Fruit fly (Drosophila melanogaster): ENCODE data around the gene rogdi.
A peak's percentile ranks its signal among the peaks of the same experiment; 100 is the strongest.

Gene rogdi

DNA sequence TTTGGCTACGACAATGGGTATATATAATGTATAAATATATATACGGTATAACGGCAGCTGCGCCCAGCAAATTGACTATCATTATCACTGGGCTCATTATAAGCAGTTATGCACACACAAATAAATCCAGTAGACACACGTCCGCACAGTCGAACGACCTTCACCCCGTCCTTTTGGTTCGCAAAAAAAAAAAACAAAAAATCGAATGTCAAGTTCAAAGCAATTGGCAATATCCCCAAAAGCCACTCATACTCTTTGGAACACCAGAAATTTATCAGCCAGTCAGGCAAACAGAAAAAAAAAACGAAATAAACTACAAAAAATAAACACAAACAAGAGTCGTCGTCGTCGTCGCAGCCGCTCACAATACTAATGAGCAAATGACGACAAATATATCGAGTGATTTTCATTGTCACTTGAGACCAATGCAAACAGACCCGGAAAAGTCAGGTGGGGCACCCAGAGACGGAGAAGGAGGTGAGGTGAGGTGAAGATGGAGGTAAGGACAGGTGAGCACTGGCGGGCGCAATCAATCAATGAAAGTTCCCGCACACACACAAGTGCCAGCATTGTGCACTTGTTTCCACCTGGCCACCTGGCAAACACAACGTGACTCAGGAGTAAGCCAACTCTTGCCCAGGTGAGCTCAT is 44.4 kb upstream of the rogdi start:
- TF ChIP-seq CG10348 (GFP tag; IDR thresholded peaks at IDR 0.05), result 0 out of 2 replicates have a peak, but pooled peaks have one; percentile 20
- TF ChIP-seq CG4496 (GFP tag; IDR thresholded peaks at IDR 0.05), result peak; percentile 24; the same call in 1 of the 3 replicates
- peak; percentile 30 for TF ChIP-seq CG15710 (tag; optimal IDR thresholded peaks at IDR 0.05)
- TF ChIP-seq Pif1B (GFP tag; optimal IDR thresholded peaks at IDR 0.05), result no peak
- no peak for TF ChIP-seq CG8301 (tag; optimal IDR thresholded peaks at IDR 0.05)
- TF ChIP-seq CG14655 (GFP tag; optimal IDR thresholded peaks at IDR 0.05), result no peak
- TF ChIP-seq fd96Ca (GFP tag; IDR thresholded peaks at IDR 0.05), result 0 out of 3 replicates have a peak, but pooled peaks have one; percentile 64
- TF ChIP-seq CG17806 (tag; optimal IDR thresholded peaks at IDR 0.05), result peak; percentile 17
- peak; percentile 46 for TF ChIP-seq Pif1A (GFP tag; optimal IDR thresholded peaks at IDR 0.05)
- no peak for TF ChIP-seq CG9948 (tag; optimal IDR thresholded peaks at IDR 0.05)
- TF ChIP-seq CG32121 (GFP tag; IDR thresholded peaks at IDR 0.05), result no peak; the same call in 1 of the 2 replicates
- no peak for TF ChIP-seq CG12605 (GFP tag; IDR thresholded peaks at IDR 0.05)
- no peak for TF ChIP-seq Ets98B (GFP tag; IDR thresholded peaks at IDR 0.05)
- TF ChIP-seq EcR (GFP tag; optimal IDR thresholded peaks at IDR 0.05), result peak; percentile 37
- no peak for TF ChIP-seq CG13204 (GFP tag; optimal IDR thresholded peaks at IDR 0.05)
- TF ChIP-seq rn (GFP tag; IDR thresholded peaks at IDR 0.05), result no peak
- TF ChIP-seq gl (tag; optimal IDR thresholded peaks at IDR 0.05), result no peak
- TF ChIP-seq CG34367 (tag; optimal IDR thresholded peaks at IDR 0.05), result no peak
- TF ChIP-seq Snoo (tag; optimal IDR thresholded peaks at IDR 0.05), result no peak
- TF ChIP-seq D1 (tag; optimal IDR thresholded peaks at IDR 0.05), result no peak
- no peak for TF ChIP-seq CG8159 (tag; optimal IDR thresholded peaks at IDR 0.05)

- TF ChIP-seq Snoo (tag; optimal IDR thresholded peaks at IDR 0.05) (no peak), Ets98B (GFP tag; IDR thresholded peaks at IDR 0.05) (no peak), CG9948 (tag; optimal IDR thresholded peaks at IDR 0.05) (no peak), D1 (tag; optimal IDR thresholded peaks at IDR 0.05) (no peak), CG34367 (tag; optimal IDR thresholded peaks at IDR 0.05) (no peak), CG4496 (GFP tag; IDR thresholded peaks at IDR 0.05) (no peak), Pif1B (GFP tag; optimal IDR thresholded peaks at IDR 0.05) (no peak)
These were observed 43.9 kb upstream of the rogdi start for dm6 chr3L:17005415-17005796.

- TF ChIP-seq CG32121 (GFP tag; IDR thresholded peaks at IDR 0.05), result 0 out of 2 replicates have a peak, but pooled peaks have one; percentile 9
- TF ChIP-seq CG17806 (tag; optimal IDR thresholded peaks at IDR 0.05), result no peak
- peak; percentile 63; the same call in 2 of the 3 replicates for TF ChIP-seq CG4496 (GFP tag; IDR thresholded peaks at IDR 0.05)
- TF ChIP-seq CG12605 (GFP tag; IDR thresholded peaks at IDR 0.05), result no peak
These were observed 43.0 kb upstream of the rogdi start for dm6 chr3L:17006250-17006693.

dm6 chr3L:17007041-17007471 is 42.3 kb upstream of the rogdi start:
- TF ChIP-seq CG15710 (tag; optimal IDR thresholded peaks at IDR 0.05) (peak; percentile 60), CG8159 (tag; optimal IDR thresholded peaks at IDR 0.05) (peak; percentile 56), D1 (tag; optimal IDR thresholded peaks at IDR 0.05) (no peak), CG13204 (GFP tag; optimal IDR thresholded peaks at IDR 0.05) (peak; percentile 56), gl (tag; optimal IDR thresholded peaks at IDR 0.05) (no peak), fd96Ca (GFP tag; IDR thresholded peaks at IDR 0.05) (peak; percentile 65), CG10348 (GFP tag; IDR thresholded peaks at IDR 0.05) (0 out of 2 replicates have a peak, but pooled peaks have one; percentile 28), CG8301 (tag; optimal IDR thresholded peaks at IDR 0.05) (peak; percentile 44), CG4496 (GFP tag; IDR thresholded peaks at IDR 0.05) (peak; percentile 64), CG32121 (GFP tag; IDR thresholded peaks at IDR 0.05) (no peak), Pif1A (GFP tag; optimal IDR thresholded peaks at IDR 0.05) (peak; percentile 24), EcR (GFP tag; optimal IDR thresholded peaks at IDR 0.05) (peak; percentile 60), CG17806 (tag; optimal IDR thresholded peaks at IDR 0.05) (peak; percentile 57), CG34367 (tag; optimal IDR thresholded peaks at IDR 0.05) (peak; percentile 40), Ets98B (GFP tag; IDR thresholded peaks at IDR 0.05) (peak; percentile 72), CG14655 (GFP tag; optimal IDR thresholded peaks at IDR 0.05) (peak; percentile 50), Pif1B (GFP tag; optimal IDR thresholded peaks at IDR 0.05) (peak; percentile 55), CG12605 (GFP tag; IDR thresholded peaks at IDR 0.05) (peak; percentile 17; the same call in 1 of the 2 replicates), Snoo (tag; optimal IDR thresholded peaks at IDR 0.05) (peak; percentile 49), CG9948 (tag; optimal IDR thresholded peaks at IDR 0.05) (peak; percentile 52), rn (GFP tag; IDR thresholded peaks at IDR 0.05) (no peak)

dm6 chr3L:17007496-17007895 is 41.8 kb upstream of the rogdi start:
- TF ChIP-seq gl (tag; optimal IDR thresholded peaks at IDR 0.05) (no peak), CG13204 (GFP tag; optimal IDR thresholded peaks at IDR 0.05) (no peak)

DNA sequence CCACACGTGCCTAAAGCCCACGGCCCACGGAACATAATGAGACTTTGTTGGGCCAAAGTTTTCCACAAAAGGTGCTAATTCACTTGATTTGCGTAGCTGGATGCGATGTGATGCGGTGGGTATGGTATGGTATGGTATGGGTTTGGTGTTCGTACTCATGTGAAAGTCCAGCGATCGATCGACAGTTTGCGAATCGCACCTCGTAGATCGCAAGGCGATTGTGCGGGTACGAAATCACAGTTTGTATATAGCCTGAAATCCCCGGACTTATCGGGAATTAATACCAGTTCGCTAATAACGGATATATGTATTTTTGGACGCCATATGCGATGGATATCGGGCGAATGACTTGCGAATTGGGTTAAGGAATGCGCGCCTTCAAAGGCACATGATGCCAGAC is 41.4 kb upstream of the rogdi start:
- no peak for TF ChIP-seq CG8159 (tag; optimal IDR thresholded peaks at IDR 0.05)
- no peak for TF ChIP-seq Pif1A (GFP tag; optimal IDR thresholded peaks at IDR 0.05)
- TF ChIP-seq CG17806 (tag; optimal IDR thresholded peaks at IDR 0.05), result no peak
- TF ChIP-seq CG8301 (tag; optimal IDR thresholded peaks at IDR 0.05), result no peak
- no peak for TF ChIP-seq CG13204 (GFP tag; optimal IDR thresholded peaks at IDR 0.05)
- TF ChIP-seq CG4496 (GFP tag; IDR thresholded peaks at IDR 0.05), result no peak
- TF ChIP-seq EcR (GFP tag; optimal IDR thresholded peaks at IDR 0.05), result no peak
